Fruit fly (Drosophila melanogaster) whole organism, adult: ENCODE results near the gene Alp4.
A peak's percentile ranks its signal among the peaks of the same experiment; 100 is the strongest.

Source experiments
- CG11617 ChIP-seq: fragments of 200-800 bp; sonication (Bioruptor generic); optimal IDR thresholded peaks from 2 replicates; lab custom pipeline; 2017; ENCODE audit warnings: mild to moderate bottlenecking, missing biosample characterization, missing genetic modification reagents, missing genetic modification characterization
- CG12768 ChIP-seq: fragments of 200-800 bp; sonication (Bioruptor generic); optimal IDR thresholded peaks from 2 replicates; lab custom pipeline; 2017; ENCODE audit warnings: missing biosample characterization, missing genetic modification characterization, mild to moderate bottlenecking, moderate library complexity, missing genetic modification reagents
- CG14711 ChIP-seq: fragments of 200-800 bp; sonication (Bioruptor generic); optimal IDR thresholded peaks from 2 replicates; lab custom pipeline; 2018; ENCODE audit warnings: missing biosample characterization, mild to moderate bottlenecking, missing genetic modification characterization, moderate library complexity
- CG1620 ChIP-seq: fragments of 200-800 bp; sonication (Bioruptor generic); optimal IDR thresholded peaks from 2 replicates; lab custom pipeline; 2016; ENCODE audit warnings: missing biosample characterization, missing genetic modification characterization
- CG33017 ChIP-seq: fragments of 200-800 bp; sonication (Bioruptor generic); optimal IDR thresholded peaks from 2 replicates; lab custom pipeline; 2018; ENCODE audit warnings: missing biosample characterization, mild to moderate bottlenecking, missing genetic modification characterization, moderate library complexity
- CG5204 ChIP-seq: fragments of 200-800 bp; sonication (Bioruptor generic); optimal IDR thresholded peaks from 2 replicates; lab custom pipeline; 2016; ENCODE audit warnings: missing biosample characterization, missing genetic modification characterization
- CG7045 ChIP-seq: fragments of 200-800 bp; sonication (Bioruptor generic); optimal IDR thresholded peaks from 2 replicates; lab custom pipeline; 2017; ENCODE audit warnings: missing biosample characterization, mild to moderate bottlenecking, missing genetic modification characterization
- CG7101 ChIP-seq: fragments of 200-800 bp; sonication (Bioruptor generic); optimal IDR thresholded peaks from 2 replicates; lab custom pipeline; 2018; ENCODE audit warnings: missing biosample characterization, mild to moderate bottlenecking, missing genetic modification characterization, moderate library complexity
- Clk ChIP-seq: fragments of 200-800 bp; sonication (Bioruptor generic); optimal IDR thresholded peaks from 2 replicates; lab custom pipeline; 2017; ENCODE audit warnings: missing biosample characterization, missing genetic modification characterization
- Crg-1 ChIP-seq: fragments of 200-800 bp; sonication (Bioruptor generic); optimal IDR thresholded peaks from 2 replicates; lab custom pipeline; 2016; ENCODE audit warnings: missing biosample characterization, missing genetic modification characterization
- Hr96 ChIP-seq: fragments of 200-800 bp; sonication (Bioruptor generic); optimal IDR thresholded peaks from 2 replicates; lab custom pipeline; 2016; ENCODE audit warnings: missing biosample characterization, missing genetic modification characterization
- Mnt ChIP-seq: fragments of 200-800 bp; sonication (Bioruptor generic); optimal IDR thresholded peaks from 2 replicates; lab custom pipeline; 2016; ENCODE audit warnings: missing biosample characterization, mild to moderate bottlenecking, missing genetic modification characterization
- bab1 ChIP-seq: fragments of 200-800 bp; sonication (Bioruptor generic); optimal IDR thresholded peaks from 3 replicates; lab custom pipeline; 2019; ENCODE audit warnings: missing biosample characterization, mild to moderate bottlenecking, missing genetic modification characterization, moderate library complexity
- cic ChIP-seq: fragments of 200-800 bp; sonication (Bioruptor generic); optimal IDR thresholded peaks from 2 replicates; lab custom pipeline; 2017; ENCODE audit warnings: missing biosample characterization, mild to moderate bottlenecking, missing genetic modification characterization, moderate library complexity
- cnc ChIP-seq, 2 experiments: fragments of >200 bp; optimal IDR thresholded peaks; 2 replicates each; lab custom pipeline; 2017
- kay ChIP-seq: fragments of 200-800 bp; sonication (Bioruptor generic); peaks from one replicate; lab custom pipeline; 2016; ENCODE audit warnings: missing biosample characterization, missing genetic modification characterization, borderline replicate concordance
- ovo ChIP-seq: fragments of 200-800 bp; sonication (Bioruptor generic); optimal IDR thresholded peaks from 2 replicates; lab custom pipeline; 2016; ENCODE audit warnings: missing biosample characterization, missing genetic modification characterization
- pad ChIP-seq: fragments of 200-800 bp; sonication (Bioruptor generic); optimal IDR thresholded peaks from 3 replicates; lab custom pipeline; 2017; ENCODE audit warnings: missing biosample characterization, missing genetic modification characterization, mild to moderate bottlenecking, moderate library complexity, missing genetic modification reagents
- tj ChIP-seq: fragments of 200-800 bp; sonication (Bioruptor generic); optimal IDR thresholded peaks from 3 replicates; lab custom pipeline; 2017; ENCODE audit warnings: missing biosample characterization, mild to moderate bottlenecking, missing genetic modification characterization, moderate library complexity
- toe ChIP-seq: fragments of 200-800 bp; sonication (Bioruptor generic); optimal IDR thresholded peaks from 2 replicates; lab custom pipeline; 2016; ENCODE audit warnings: missing biosample characterization, missing genetic modification characterization

Alp4 gene

DNA sequence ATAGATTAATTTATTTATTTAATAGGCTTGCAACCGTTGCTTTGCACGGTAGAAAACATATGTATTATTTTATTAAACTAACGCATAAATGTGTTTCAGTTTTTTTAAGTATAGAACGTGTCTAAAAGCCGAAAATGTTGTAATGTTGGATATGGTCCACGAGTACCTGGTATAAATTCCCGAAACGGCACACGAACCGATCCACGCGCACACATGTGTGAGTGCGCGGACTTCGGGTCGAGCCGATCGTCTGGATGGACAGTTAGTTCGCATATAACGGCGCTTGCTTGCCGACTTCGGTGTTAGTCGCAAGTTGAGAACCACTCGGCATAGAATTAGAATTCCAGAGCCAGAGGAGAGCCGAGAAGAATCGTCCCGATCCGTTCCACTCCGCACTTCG is at the start of gene Alp4:
TSS of gene Alp4 (plus strand) at position 301 of the 400 bp plus-strand sequence.
- TF ChIP-seq kay (GFP tag; lab: Kevin White, UChicago) (no peak), toe (GFP tag; lab: Kevin White, UChicago) (no peak), cic (no peak), CG7101 (tag; lab: Kevin White, UChicago) (no peak), CG33017 (no peak), CG1620 (no peak), Clk (GFP tag; lab: Kevin White, UChicago) (no peak), pad (no peak), cnc (optimal IDR thresholded peaks at IDR 0.05; lab: Kevin White, UChicago) (no peak), ovo (no peak), CG7045 (GFP tag; lab: Kevin White, UChicago) (no peak), Crg-1 (GFP tag; lab: Kevin White, UChicago) (no peak), Mnt (GFP tag; lab: Kevin White, UChicago) (no peak), CG14711 (no peak)

DNA sequence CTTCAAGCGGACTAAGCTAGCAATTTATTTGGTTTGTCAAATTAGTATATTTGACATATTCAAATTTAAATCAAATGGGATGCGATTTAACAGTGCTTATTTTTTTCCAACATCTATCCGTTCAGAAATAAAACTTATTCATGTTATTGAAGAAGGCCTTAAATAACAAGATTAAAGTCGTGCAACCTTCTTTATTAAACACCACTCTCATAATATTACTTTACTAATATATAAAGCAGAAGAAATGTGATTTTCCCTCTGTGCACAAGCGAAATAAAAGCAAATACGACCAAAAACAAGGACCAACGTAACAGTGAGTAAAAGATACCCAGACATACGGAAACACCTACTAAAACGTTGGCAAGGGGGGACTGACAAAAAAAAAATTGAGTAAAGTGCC is 42.1 kb upstream of the Alp4 start:
- TF ChIP-seq Mnt (GFP tag; lab: Kevin White, UChicago), result no peak
- TF ChIP-seq cnc (optimal IDR thresholded peaks at IDR 0.05; lab: Kevin White, UChicago), result no peak
- no peak for TF ChIP-seq toe (GFP tag; lab: Kevin White, UChicago)
- TF ChIP-seq CG14711, result no peak
- no peak for TF ChIP-seq ovo
- TF ChIP-seq CG33017, result no peak
- no peak for TF ChIP-seq tj (GFP tag; lab: Kevin White, UChicago)

DNA sequence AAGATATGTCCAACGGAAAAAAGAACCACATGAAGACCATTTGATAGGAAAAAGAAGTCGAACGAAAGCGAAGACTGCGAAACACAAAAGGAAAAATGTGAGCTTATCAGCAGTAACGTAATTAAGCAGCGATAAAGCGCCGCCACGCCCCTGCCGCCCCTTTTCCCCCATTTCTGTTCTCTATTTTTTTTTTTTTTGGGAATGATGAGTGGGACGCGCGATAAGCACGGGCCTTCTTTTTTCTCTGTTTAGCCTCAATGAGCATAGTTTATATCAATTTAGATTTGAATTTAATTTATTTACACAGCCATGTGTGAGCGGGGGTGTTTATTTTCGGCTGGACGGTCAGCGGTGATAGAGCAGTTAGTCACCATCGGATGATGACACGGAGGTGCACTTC is 38.6 kb upstream of the Alp4 start:
- TF ChIP-seq Mnt (GFP tag; lab: Kevin White, UChicago), result no peak
- TF ChIP-seq CG5204 (GFP tag; lab: Kevin White, UChicago), result no peak
- TF ChIP-seq CG33017, result no peak
- no peak for TF ChIP-seq CG1620
- TF ChIP-seq cnc (optimal IDR thresholded peaks at IDR 0.05; lab: Kevin White, UChicago), result no peak
- TF ChIP-seq kay (GFP tag; lab: Kevin White, UChicago), result no peak
- no peak for TF ChIP-seq CG14711
- no peak for TF ChIP-seq tj (GFP tag; lab: Kevin White, UChicago)
- TF ChIP-seq bab1 (GFP tag; lab: Kevin White, UChicago), result no peak
- no peak for TF ChIP-seq toe (GFP tag; lab: Kevin White, UChicago)
- no peak for TF ChIP-seq ovo
- no peak for TF ChIP-seq pad
- TF ChIP-seq CG12768 (GFP tag; lab: Kevin White, UChicago), result no peak
- no peak for TF ChIP-seq CG11617

DNA sequence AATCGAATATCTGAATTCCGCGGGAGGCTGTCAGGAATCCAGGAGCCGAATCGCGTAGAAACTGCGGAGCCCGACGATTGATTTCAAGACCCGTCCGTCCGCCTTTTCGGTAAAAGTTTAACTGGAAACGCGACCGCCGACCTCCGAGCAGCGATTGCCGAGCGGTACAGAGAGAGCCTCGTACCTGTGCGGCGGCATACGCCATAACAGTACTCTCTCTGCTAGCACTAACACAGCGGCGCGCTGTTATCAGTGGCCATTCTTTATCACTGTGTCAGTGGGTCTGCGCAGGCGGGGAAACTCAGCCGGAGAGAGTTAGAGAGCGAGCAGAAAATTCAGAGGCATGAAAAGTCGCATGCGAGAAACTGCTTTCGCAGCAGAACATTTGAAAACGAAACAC is 32.0 kb upstream of the Alp4 start, which contains the start of gene 5-HT7:
TSS of gene 5-HT7 (minus strand) at position 161 of the 400 bp plus-strand sequence.
- peak; percentile 95 for TF ChIP-seq pad
- no peak for TF ChIP-seq CG12768 (GFP tag; lab: Kevin White, UChicago)

DNA sequence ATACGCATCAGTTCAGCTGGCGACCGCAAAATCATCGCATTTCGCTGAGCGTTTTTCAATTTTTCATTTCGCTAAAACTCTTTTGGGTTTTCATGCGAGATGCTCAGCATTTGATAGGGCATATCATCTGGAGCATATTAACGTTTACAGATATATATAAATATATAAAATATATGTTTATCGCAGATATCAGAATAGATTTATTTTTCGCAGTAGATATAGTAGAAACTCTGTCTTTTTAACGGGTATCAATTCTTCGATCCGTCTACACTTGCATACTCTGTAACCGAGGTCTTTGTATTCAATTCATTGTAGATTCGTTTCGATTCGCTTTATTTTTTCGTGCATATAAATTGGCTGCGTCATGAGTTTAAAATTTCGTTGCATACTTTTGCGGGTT is 29.1 kb upstream of the Alp4 start:
- TF ChIP-seq CG11617 (no peak), tj (GFP tag; lab: Kevin White, UChicago) (no peak), CG1620 (no peak), CG33017 (no peak), CG7101 (tag; lab: Kevin White, UChicago) (no peak), cnc (optimal IDR thresholded peaks at IDR 0.05; lab: Kevin White, UChicago) (no peak), bab1 (GFP tag; lab: Kevin White, UChicago) (no peak), Clk (GFP tag; lab: Kevin White, UChicago) (no peak), CG7045 (GFP tag; lab: Kevin White, UChicago) (no peak), ovo (no peak), CG12768 (GFP tag; lab: Kevin White, UChicago) (no peak), Crg-1 (GFP tag; lab: Kevin White, UChicago) (no peak)

DNA sequence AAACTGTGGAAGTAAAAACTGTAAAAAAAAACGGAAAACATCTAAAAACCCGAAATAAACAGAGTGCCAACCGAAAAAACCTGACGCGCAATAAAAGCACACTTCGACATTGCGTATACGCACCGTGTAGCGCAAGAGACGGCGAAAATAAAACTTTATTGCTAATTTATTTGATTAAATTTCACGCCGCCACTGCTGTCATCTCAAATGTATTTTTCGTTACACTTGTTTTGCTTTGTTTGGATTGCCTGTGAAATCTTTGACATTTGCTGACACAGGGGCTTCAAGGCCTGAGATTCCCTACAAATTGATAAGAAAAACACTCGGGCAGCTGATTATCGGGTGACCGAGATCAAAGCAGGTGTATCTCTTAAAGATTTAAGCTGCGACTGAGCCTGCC is 28.0 kb upstream of the Alp4 start:
- TF ChIP-seq Clk (GFP tag; lab: Kevin White, UChicago), result no peak
- TF ChIP-seq CG1620, result no peak
- no peak for TF ChIP-seq CG11617
- TF ChIP-seq CG12768 (GFP tag; lab: Kevin White, UChicago), result no peak
- no peak for TF ChIP-seq cnc (optimal IDR thresholded peaks at IDR 0.05; lab: Kevin White, UChicago)
- TF ChIP-seq CG7101 (tag; lab: Kevin White, UChicago), result no peak
- TF ChIP-seq toe (GFP tag; lab: Kevin White, UChicago), result no peak
- no peak for TF ChIP-seq CG5204 (GFP tag; lab: Kevin White, UChicago)
- TF ChIP-seq Crg-1 (GFP tag; lab: Kevin White, UChicago), result no peak
- no peak for TF ChIP-seq Mnt (GFP tag; lab: Kevin White, UChicago)
- TF ChIP-seq CG33017, result no peak
- no peak for TF ChIP-seq kay (GFP tag; lab: Kevin White, UChicago)
- no peak for TF ChIP-seq pad
- TF ChIP-seq Hr96 (GFP tag; lab: Kevin White, UChicago), result no peak
- TF ChIP-seq bab1 (GFP tag; lab: Kevin White, UChicago), result no peak
- TF ChIP-seq CG14711, result no peak
- TF ChIP-seq ovo, result no peak
- TF ChIP-seq tj (GFP tag; lab: Kevin White, UChicago), result no peak
- TF ChIP-seq cic, result no peak
- no peak for TF ChIP-seq CG7045 (GFP tag; lab: Kevin White, UChicago)

DNA sequence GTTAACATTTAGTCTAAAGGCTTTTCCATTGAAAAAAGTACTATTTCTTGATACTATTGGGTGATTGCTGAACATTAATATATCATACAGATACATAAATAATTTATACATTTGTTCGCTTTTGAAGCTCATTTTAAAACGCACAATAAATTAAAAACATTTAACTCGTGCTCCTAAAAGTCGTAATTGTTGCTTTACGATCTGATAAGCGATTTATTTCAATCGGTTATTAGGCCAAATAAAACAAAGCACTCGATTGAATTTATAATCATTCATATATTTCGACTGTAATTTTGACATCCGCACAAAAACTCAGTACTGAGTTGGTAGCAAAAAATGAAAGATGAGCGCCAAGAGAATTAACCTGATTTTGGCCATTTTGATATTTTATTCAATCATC is 13.7 kb upstream of the Alp4 start, which contains the start of gene CG33773:
TSS of gene CG33773 (plus strand) at position 301 of the 400 bp plus-strand sequence.
- TF ChIP-seq cnc (optimal IDR thresholded peaks at IDR 0.05; lab: Kevin White, UChicago) (no peak), Clk (GFP tag; lab: Kevin White, UChicago) (no peak), kay (GFP tag; lab: Kevin White, UChicago) (no peak), CG5204 (GFP tag; lab: Kevin White, UChicago) (no peak), bab1 (GFP tag; lab: Kevin White, UChicago) (no peak), CG7101 (tag; lab: Kevin White, UChicago) (no peak), CG11617 (no peak), CG7045 (GFP tag; lab: Kevin White, UChicago) (no peak), Hr96 (GFP tag; lab: Kevin White, UChicago) (no peak), ovo (no peak), pad (no peak), CG12768 (GFP tag; lab: Kevin White, UChicago) (no peak), Crg-1 (GFP tag; lab: Kevin White, UChicago) (no peak)
